Fruit fly (Drosophila melanogaster) whole organism, embryonic: ENCODE measurements around the gene CG6012.

Experiments used
- Asciz ChIP-seq: fragments of 200-800 bp; sonication (Bioruptor generic); optimal IDR thresholded peaks from 2 replicates; lab custom pipeline; 2017; ENCODE audit warnings: missing biosample characterization, mild to moderate bottlenecking, missing genetic modification characterization, missing genetic modification reagents
- Bteb2 ChIP-seq: fragments of 200-800 bp; sonication (Bioruptor generic); optimal IDR thresholded peaks from 2 replicates; lab custom pipeline; 2016; ENCODE audit warnings: missing biosample characterization, missing genetic modification characterization
- CG10979 ChIP-seq: fragments of 200-800 bp; sonication (Bioruptor generic); optimal IDR thresholded peaks from 2 replicates; lab custom pipeline; 2018; ENCODE audit warnings: missing biosample characterization, mild to moderate bottlenecking, missing genetic modification characterization, moderate library complexity
- CG12155 ChIP-seq: fragments of 200-800 bp; sonication (Bioruptor generic); optimal IDR thresholded peaks from 3 replicates; lab custom pipeline; 2016; ENCODE audit warnings: missing biosample characterization, missing genetic modification characterization
- CG1233 ChIP-seq: fragments of 200-800 bp; sonication (Bioruptor generic); optimal IDR thresholded peaks from 4 replicates; lab custom pipeline; 2018; ENCODE audit warnings: missing biosample characterization, mild to moderate bottlenecking, missing genetic modification characterization
- CG14014 ChIP-seq: fragments of 200-800 bp; sonication (Bioruptor generic); IDR thresholded peaks from 2 replicates; pipeline ENCODE4 v1.3.6; 2022; ENCODE audit warnings: missing biosample characterization, missing genetic modification characterization
- CG1603 ChIP-seq: fragments of 200-800 bp; sonication (Bioruptor generic); optimal IDR thresholded peaks from 2 replicates; lab custom pipeline; 2019; ENCODE audit warnings: missing biosample characterization, mild to moderate bottlenecking, missing genetic modification characterization, moderate library complexity
- CG2202 ChIP-seq: fragments of 200-800 bp; sonication (Bioruptor generic); optimal IDR thresholded peaks from 2 replicates; lab custom pipeline; 2018; ENCODE audit warnings: missing biosample characterization, mild to moderate bottlenecking, missing genetic modification characterization
- CG2875 ChIP-seq: fragments of 200-800 bp; sonication (Bioruptor generic); optimal IDR thresholded peaks from 2 replicates; lab custom pipeline; 2017; ENCODE audit warnings: missing biosample characterization, mild to moderate bottlenecking, missing genetic modification characterization, missing genetic modification reagents
- CG30431 ChIP-seq: fragments of 200-800 bp; sonication (Bioruptor generic); optimal IDR thresholded peaks from 2 replicates; lab custom pipeline; 2017; ENCODE audit warnings: missing biosample characterization, missing genetic modification characterization
- CG31388 ChIP-seq: fragments of 200-800 bp; sonication (Bioruptor generic); optimal IDR thresholded peaks from 2 replicates; lab custom pipeline; 2016; ENCODE audit warnings: missing biosample characterization, missing genetic modification characterization
- CG4328 ChIP-seq: fragments of 200-800 bp; sonication (Bioruptor generic); optimal IDR thresholded peaks from 3 replicates; lab custom pipeline; 2017; ENCODE audit warnings: missing biosample characterization, missing genetic modification reagents, missing genetic modification characterization
- CG4404 ChIP-seq: fragments of 200-800 bp; sonication (Bioruptor generic); IDR thresholded peaks from 2 replicates; pipeline ENCODE4 v1.3.6; 2022; ENCODE audit warnings: missing biosample characterization, missing genetic modification characterization
- CG4707 ChIP-seq: fragments of 200-800 bp; sonication (Bioruptor generic); optimal IDR thresholded peaks from 2 replicates; lab custom pipeline; 2018; ENCODE audit warnings: missing biosample characterization, mild to moderate bottlenecking, missing genetic modification characterization, moderate library complexity
- CG4730 ChIP-seq: fragments of 200-800 bp; sonication (Bioruptor generic); IDR thresholded peaks from 2 replicates; pipeline ENCODE4 v1.3.6; 2022; ENCODE audit warnings: missing biosample characterization, missing genetic modification characterization
- CG7987 ChIP-seq: fragments of 200-800 bp; sonication (Bioruptor generic); optimal IDR thresholded peaks from 2 replicates; lab custom pipeline; 2018; ENCODE audit warnings: missing biosample characterization, mild to moderate bottlenecking, missing genetic modification characterization, moderate library complexity
- CG9437 ChIP-seq: fragments of 200-800 bp; sonication (Bioruptor generic); optimal IDR thresholded peaks from 2 replicates; lab custom pipeline; 2018; ENCODE audit warnings: missing biosample characterization, mild to moderate bottlenecking, missing genetic modification characterization
- CG9727 ChIP-seq: fragments of 200-800 bp; sonication (Bioruptor generic); optimal IDR thresholded peaks from 3 replicates; lab custom pipeline; 2017; ENCODE audit warnings: missing biosample characterization, mild to moderate bottlenecking, missing genetic modification characterization
- D19A ChIP-seq: fragments of 200-800 bp; optimal IDR thresholded peaks from 3 replicates; lab custom pipeline; 2019; ENCODE audit warnings: missing biosample characterization, mild to moderate bottlenecking, missing genetic modification characterization, moderate library complexity
- Dll ChIP-seq: fragments of 200-800 bp; sonication (Bioruptor generic); IDR thresholded peaks from 4 replicates; pipeline ENCODE4 v1.3.6; 2022; ENCODE audit warnings: missing biosample characterization, missing genetic modification characterization; ENCODE audit not compliant: partially characterized antibody
- Hey ChIP-seq: fragments of 200-800 bp; sonication (Bioruptor generic); optimal IDR thresholded peaks from 3 replicates; lab custom pipeline; 2018; ENCODE audit warnings: missing biosample characterization, mild to moderate bottlenecking, missing genetic modification characterization
- Mrtf ChIP-seq: fragments of 200-800 bp; sonication (Bioruptor generic); IDR thresholded peaks from 3 replicates; pipeline ENCODE4 v1.3.6; 2022; ENCODE audit warnings: missing biosample characterization, missing genetic modification characterization
- NC2α ChIP-seq: fragments of 200-800 bp; sonication (Bioruptor generic); optimal IDR thresholded peaks from 2 replicates; lab custom pipeline; 2016; ENCODE audit warnings: missing biosample characterization, missing genetic modification characterization
- NC2β ChIP-seq: fragments of 200-800 bp; sonication (Bioruptor generic); optimal IDR thresholded peaks from 2 replicates; lab custom pipeline; 2016; ENCODE audit warnings: missing biosample characterization, missing genetic modification characterization
- NFAT ChIP-seq: fragments of 200-800 bp; sonication (Bioruptor generic); IDR thresholded peaks from 2 replicates; pipeline ENCODE4 v1.3.6; 2022; ENCODE audit warnings: missing biosample characterization, missing genetic modification characterization
- Oli ChIP-seq: fragments of 200-800 bp; sonication (Bioruptor generic); optimal IDR thresholded peaks from 2 replicates; lab custom pipeline; 2018; ENCODE audit warnings: missing biosample characterization, mild to moderate bottlenecking, missing genetic modification characterization, moderate library complexity
- Ravus ChIP-seq: fragments of 200-800 bp; sonication (Bioruptor generic); IDR thresholded peaks from 2 replicates; pipeline ENCODE4 v1.3.6; 2022; ENCODE audit warnings: missing biosample characterization, missing genetic modification characterization
- Sry-δ ChIP-seq: fragments of 200-800 bp; sonication (Bioruptor generic); optimal IDR thresholded peaks from 2 replicates; lab custom pipeline; 2016; ENCODE audit warnings: missing biosample characterization, missing genetic modification characterization
- aop ChIP-seq: fragments of 200-800 bp; sonication (Bioruptor generic); IDR thresholded peaks from 2 replicates; pipeline ENCODE4 v1.3.6; 2022; ENCODE audit warnings: missing biosample characterization, missing genetic modification characterization
- corto ChIP-seq: fragments of 200-800 bp; sonication (Bioruptor generic); optimal IDR thresholded peaks from 2 replicates; lab custom pipeline; 2016; ENCODE audit warnings: missing biosample characterization, mild to moderate bottlenecking, missing genetic modification characterization, moderate library complexity
- dati ChIP-seq: fragments of 200-800 bp; sonication (Bioruptor generic); IDR thresholded peaks from 2 replicates; pipeline ENCODE4 v1.3.6; 2022; ENCODE audit warnings: missing biosample characterization, missing genetic modification characterization
- en ChIP-seq: fragments of 200-800 bp; sonication (Bioruptor generic); optimal IDR thresholded peaks from 2 replicates; lab custom pipeline; 2016; ENCODE audit warnings: missing biosample characterization, missing genetic modification characterization
- esg ChIP-seq: fragments of 200-800 bp; sonication (Bioruptor generic); conservative IDR thresholded peaks from 2 replicates; pipeline ENCODE4 v1.3.6; 2022; ENCODE audit warnings: missing biosample characterization, missing genetic modification characterization
- fd96Cb ChIP-seq: fragments of 200-800 bp; sonication (Bioruptor generic); optimal IDR thresholded peaks from 2 replicates; lab custom pipeline; 2018; ENCODE audit warnings: missing biosample characterization, mild to moderate bottlenecking, missing genetic modification characterization, moderate library complexity
- her ChIP-seq: fragments of 200-800 bp; sonication (Bioruptor generic); optimal IDR thresholded peaks from 2 replicates; lab custom pipeline; 2016; ENCODE audit warnings: missing biosample characterization, missing genetic modification characterization
- hth ChIP-seq: fragments of >200 bp; optimal IDR thresholded peaks from 2 replicates; lab custom pipeline; 2017; ENCODE audit warnings: inconsistent platforms
- pita ChIP-seq: fragments of 200-800 bp; sonication (Bioruptor generic); optimal IDR thresholded peaks from 2 replicates; lab custom pipeline; 2017; ENCODE audit warnings: missing biosample characterization, mild to moderate bottlenecking, missing genetic modification characterization
- pros ChIP-seq: fragments of 200-800 bp; sonication (Bioruptor generic); optimal IDR thresholded peaks from 3 replicates; lab custom pipeline; 2019; ENCODE audit warnings: missing biosample characterization, mild to moderate bottlenecking, missing genetic modification characterization, moderate library complexity
- row ChIP-seq: fragments of 200-800 bp; sonication (Bioruptor generic); IDR thresholded peaks from 3 replicates; pipeline ENCODE4 v1.3.6; 2022; ENCODE audit warnings: missing biosample characterization, missing genetic modification characterization
- salm ChIP-seq: fragments of 200-800 bp; sonication (Bioruptor generic); optimal IDR thresholded peaks from 2 replicates; lab custom pipeline; 2018; ENCODE audit warnings: missing biosample characterization, mild to moderate bottlenecking, missing genetic modification characterization
- sc ChIP-seq, 3 experiments: fragments of >200 bp in 2 of 3; fragments of 200-800 bp in 1 of 3; sonication (Bioruptor generic) in 1 of 3; optimal IDR thresholded peaks; 2 replicates in 2 of 3; 3 replicates in 1 of 3; lab custom pipeline; 2017; ENCODE audit warnings: mild to moderate bottlenecking in 1 of 3, missing biosample characterization in 1 of 3, missing genetic modification characterization in 1 of 3, missing genetic modification reagents in 1 of 3
- sisA ChIP-seq: fragments of 200-800 bp; sonication (Bioruptor generic); IDR thresholded peaks from 2 replicates; pipeline ENCODE4 v1.3.6; 2022; ENCODE audit warnings: missing biosample characterization, missing genetic modification characterization
- slbo ChIP-seq: fragments of 200-800 bp; sonication (Bioruptor generic); IDR thresholded peaks from 2 replicates; pipeline ENCODE4 v1.3.6; 2022; ENCODE audit warnings: missing biosample characterization, missing genetic modification characterization
- slp2 ChIP-seq: fragments of 200-800 bp; sonication (Bioruptor generic); optimal IDR thresholded peaks from 2 replicates; lab custom pipeline; 2016; ENCODE audit warnings: missing biosample characterization, missing genetic modification characterization
- stwl ChIP-seq: fragments of 200-800 bp; sonication (Bioruptor generic); optimal IDR thresholded peaks from 3 replicates; lab custom pipeline; 2018; ENCODE audit warnings: missing biosample characterization, mild to moderate bottlenecking, missing genetic modification characterization, moderate library complexity
- tup ChIP-seq: fragments of 200-800 bp; sonication (Bioruptor generic); optimal IDR thresholded peaks from 2 replicates; lab custom pipeline; 2016; ENCODE audit warnings: missing biosample characterization, mild to moderate bottlenecking, missing genetic modification characterization, moderate library complexity
- usp ChIP-seq: fragments of >200 bp; optimal IDR thresholded peaks from 2 replicates; lab custom pipeline; 2017; ENCODE audit warnings: missing biosample characterization, missing genetic modification characterization
- wdn ChIP-seq: fragments of 200-800 bp; sonication (Bioruptor generic); IDR thresholded peaks from 2 replicates; pipeline ENCODE4 v1.3.6; 2022; ENCODE audit warnings: missing biosample characterization, missing genetic modification characterization
- yki ChIP-seq: fragments of >200 bp; optimal IDR thresholded peaks from 3 replicates; lab custom pipeline; 2018
- zfh1 ChIP-seq: fragments of 200-800 bp; sonication (Bioruptor generic); IDR thresholded peaks from 3 replicates; pipeline ENCODE4 v1.3.6; 2022; ENCODE audit warnings: missing biosample characterization, missing genetic modification characterization

CG6012 gene

dm6 chr2L:16887660-16888573, 26.6 kb upstream of the CG6012 start, which contains the start of the genes osi and tweek (continued):
- TF ChIP-seq CG9727 (GFP tag; lab: Kevin White, UChicago) (peak; percentile 78), fd96Cb (peak; percentile 40), salm (tag; lab: Kevin White, UChicago) (no peak), CG2875 (GFP tag; lab: Kevin White, UChicago) (no peak), pita (GFP tag; lab: Kevin White, UChicago) (no peak), usp (GFP tag; lab: Kevin White, UChicago) (no peak), CG2202 (no peak), yki (lab: Kevin White, UChicago) (no peak), row (peak; percentile 91), CG30431 (GFP tag; lab: Kevin White, UChicago) (peak; percentile 37), Oli (tag; lab: Kevin White, UChicago) (peak; percentile 48), CG1233 (GFP tag; lab: Kevin White, UChicago) (no peak), slp2 (GFP tag; lab: Kevin White, UChicago) (no peak), tup (GFP tag; lab: Kevin White, UChicago) (no peak), NFAT (GFP tag; lab: Robert Waterston, UW) (peak; percentile 84), CG4707 (GFP tag; lab: Kevin White, UChicago) (no peak), zfh1 (GFP tag; lab: Robert Waterston, UW) (no peak), esg (GFP tag; lab: Robert Waterston, UW) (peak; percentile 19; the same call in 1 of the 2 replicates), CG4730 (GFP tag; lab: Robert Waterston, UW) (no peak), en (GFP tag; lab: Kevin White, UChicago) (no peak), CG10979 (tag; lab: Kevin White, UChicago) (peak; percentile 8), sc (optimal IDR thresholded peaks at IDR 0.05; lab: Kevin White, UChicago) (no peak), sc (GFP tag; optimal IDR thresholded peaks at IDR 0.05; lab: Kevin White, UChicago) (peak; percentile 22), hth (lab: Kevin White, UChicago) (no peak), CG1603 (tag; lab: Kevin White, UChicago) (peak; percentile 46), CG4328 (GFP tag; lab: Kevin White, UChicago) (no peak), CG7987 (GFP tag; lab: Kevin White, UChicago) (no peak), Ravus (GFP tag; lab: Robert Waterston, UW) (no peak), slbo (GFP tag; lab: Robert Waterston, UW) (peak; percentile 89), her (GFP tag; lab: Kevin White, UChicago) (peak; percentile 25), D19A (no peak), aop (GFP tag; lab: Robert Waterston, UW) (no peak), Dll (GFP tag; lab: Robert Waterston, UW) (peak; percentile 90), CG12155 (peak; percentile 76), corto (peak; percentile 35), Asciz (GFP tag; lab: Kevin White, UChicago) (no peak), NC2α (no peak), Mrtf (peak; percentile 60), dati (GFP tag; lab: Robert Waterston, UW) (no peak), pros (GFP tag; lab: Kevin White, UChicago) (no peak), stwl (peak; percentile 34), Hey (tag; lab: Kevin White, UChicago) (peak; percentile 52), CG9437 (peak; percentile 57), NC2β (GFP tag; lab: Kevin White, UChicago) (peak; percentile 48), CG31388 (GFP tag; lab: Kevin White, UChicago) (peak; percentile 8), Sry-δ (peak; percentile 94), wdn (GFP tag; lab: Robert Waterston, UW) (no peak), sisA (GFP tag; lab: Robert Waterston, UW) (peak; percentile 54; the same call in 1 of the 2 replicates), CG14014 (no peak), Bteb2 (peak; percentile 56), CG4404 (peak; percentile 53)
